Worm (Caenorhabditis elegans) whole organism, early embryonic: Measurements from ENCODE around the gene E01G4.3.

ENCODE experiments used
- ceh-13 ChIP-seq: fragments of 200-800 bp; sonication (Bioruptor generic); optimal IDR thresholded peaks from 2 replicates; lab custom pipeline; 2018; ENCODE audit warnings: mild to moderate bottlenecking, missing genetic modification characterization, missing compliant biosample characterization
- tbx-37 ChIP-seq: fragments of 200-800 bp; sonication (Bioruptor generic); conservative IDR thresholded peaks from 2 replicates; pipeline ENCODE4 v1.3.6; 2022; ENCODE audit warnings: missing genetic modification reagents, missing genetic modification characterization, missing compliant biosample characterization

DNA sequence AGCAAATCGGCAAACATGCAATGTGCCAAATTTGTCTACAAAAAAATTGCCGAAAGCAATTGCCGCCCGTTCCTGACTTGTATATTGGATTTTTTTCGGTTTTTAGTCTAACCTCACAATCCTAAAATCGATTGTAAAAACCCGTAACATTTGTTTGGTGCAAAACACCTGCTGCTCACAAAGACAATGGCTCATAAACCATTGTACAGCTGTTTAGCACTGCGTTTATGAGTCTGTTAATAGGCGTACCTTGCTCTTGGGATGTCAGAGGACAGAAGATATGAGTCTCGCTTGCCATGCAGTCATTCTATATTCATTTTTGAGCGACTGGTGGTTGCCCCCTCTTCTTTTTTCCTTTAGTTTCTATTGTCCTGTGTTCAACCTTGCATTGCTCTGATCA is 2.7 kb upstream of the E01G4.3 start, which contains the start of gene E01G4.5:
- TF ChIP-seq tbx-37 (GFP tag; lab: Robert Waterston, UW) (no peak), ceh-13 (no peak)
